Fruit fly (Drosophila melanogaster) Kc167 (cell line): ENCODE results near the gene CG13829.

Source experiments
- Myc ChIP-seq: fragments of >200 bp; optimal IDR thresholded peaks from 2 replicates; lab custom pipeline; 2017; ENCODE audit warnings: missing external identifiers
- Sin3A ChIP-seq: fragments of >200 bp; optimal IDR thresholded peaks from 2 replicates; lab custom pipeline; 2018; ENCODE audit warnings: missing external identifiers
- h ChIP-seq: fragments of >200 bp; optimal IDR thresholded peaks from 3 replicates; lab custom pipeline; 2018; ENCODE audit warnings: missing external identifiers
- insv ChIP-seq: fragments of >200 bp; optimal IDR thresholded peaks from 3 replicates; lab custom pipeline; 2018; ENCODE audit warnings: missing external identifiers
- psq ChIP-seq: fragments of >200 bp; optimal IDR thresholded peaks from 2 replicates; lab custom pipeline; 2017; ENCODE audit warnings: missing external identifiers
- ttk ChIP-seq: sonication (Bioruptor generic); optimal IDR thresholded peaks from 2 replicates; lab custom pipeline; 2017; ENCODE audit warnings: missing external identifiers

- TF ChIP-seq Myc = no peak
- no peak for TF ChIP-seq h (lab: Kevin White, UChicago)
- TF ChIP-seq psq (lab: Kevin White, UChicago) = no peak
- no peak for TF ChIP-seq Sin3A
- TF ChIP-seq ttk (lab: Kevin White, UChicago) = no peak
- no peak for TF ChIP-seq insv
These were observed 3.0 kb upstream of the CG13829 start for dm6 chr3R:23164134-23164533.
